Worm (Caenorhabditis elegans) whole organism, young adult: ENCODE data around the gene srd-35.

Experiments used
- B0336.3 ChIP-seq: fragments of 200-800 bp; sonication (Bioruptor generic); IDR thresholded peaks from 2 replicates; pipeline ENCODE4 v1.3.6; 2022; ENCODE audit warnings: missing genetic modification characterization, missing compliant biosample characterization
- C06A6.2 ChIP-seq: fragments of 200-800 bp; sonication (Bioruptor generic); conservative IDR thresholded peaks from 2 replicates; pipeline ENCODE4 v1.3.6; 2022; ENCODE audit warnings: missing genetic modification characterization, missing compliant biosample characterization
- Y53G8AR.9 ChIP-seq: fragments of 200-800 bp; sonication (Bioruptor generic); conservative IDR thresholded peaks from 2 replicates; pipeline ENCODE4 v1.3.6; 2022; ENCODE audit warnings: missing genetic modification reagents, missing genetic modification characterization, missing compliant biosample characterization
- attf-3 ChIP-seq: fragments of 200-800 bp; sonication (Bioruptor generic); conservative IDR thresholded peaks from 2 replicates; pipeline ENCODE4 v1.3.6; 2022; ENCODE audit warnings: missing genetic modification reagents, missing genetic modification characterization, missing compliant biosample characterization
- attf-6 ChIP-seq: fragments of 200-800 bp; sonication (Bioruptor generic); IDR thresholded peaks from 2 replicates; pipeline ENCODE4 v1.3.6; 2022; ENCODE audit warnings: missing genetic modification reagents, missing genetic modification characterization, missing compliant biosample characterization
- ccch-3 ChIP-seq: fragments of 200-800 bp; sonication (Bioruptor generic); optimal IDR thresholded peaks from 2 replicates; lab custom pipeline; 2018; ENCODE audit warnings: mild to moderate bottlenecking, missing genetic modification characterization, missing compliant biosample characterization
- hmg-20 ChIP-seq: fragments of 200-800 bp; sonication (Bioruptor generic); IDR thresholded peaks from 2 replicates; pipeline ENCODE4 v1.3.6; 2022; ENCODE audit warnings: missing genetic modification reagents, missing genetic modification characterization, missing compliant biosample characterization
- lag-1 ChIP-seq: fragments of 200-800 bp; sonication (Bioruptor generic); IDR thresholded peaks from 2 replicates; pipeline ENCODE4 v1.3.6; 2022; ENCODE audit warnings: missing genetic modification reagents, missing genetic modification characterization, missing compliant biosample characterization
- lin-40 ChIP-seq: sonication (generic microtip); optimal IDR thresholded peaks from 2 replicates; lab custom pipeline; 2016; ENCODE audit warnings: missing genetic modification characterization, mild to moderate bottlenecking, missing compliant biosample characterization, missing genotype, missing genetic modification reagents
- lsy-27 ChIP-seq: sonication (generic microtip); optimal IDR thresholded peaks from 2 replicates; lab custom pipeline; 2017; ENCODE audit warnings: missing genetic modification characterization, mild to moderate bottlenecking, missing compliant biosample characterization, antibody characterized with exemption, missing genotype, borderline replicate concordance; ENCODE audit not compliant: insufficient read depth
- nhr-120 ChIP-seq: fragments of 200-800 bp; sonication (Bioruptor generic); IDR thresholded peaks from 2 replicates; pipeline ENCODE4 v1.3.6; 2022; ENCODE audit warnings: missing genetic modification characterization, missing compliant biosample characterization
- repo-1 ChIP-seq: sonication (generic microtip); optimal IDR thresholded peaks from 2 replicates; lab custom pipeline; 2017; ENCODE audit warnings: mild to moderate bottlenecking, missing genetic modification characterization, missing compliant biosample characterization
- ztf-25 ChIP-seq: fragments of 200-800 bp; sonication (Bioruptor generic); IDR thresholded peaks from 2 replicates; pipeline ENCODE4 v1.3.6; 2022; ENCODE audit warnings: missing genetic modification reagents, missing genetic modification characterization, missing compliant biosample characterization

DNA sequence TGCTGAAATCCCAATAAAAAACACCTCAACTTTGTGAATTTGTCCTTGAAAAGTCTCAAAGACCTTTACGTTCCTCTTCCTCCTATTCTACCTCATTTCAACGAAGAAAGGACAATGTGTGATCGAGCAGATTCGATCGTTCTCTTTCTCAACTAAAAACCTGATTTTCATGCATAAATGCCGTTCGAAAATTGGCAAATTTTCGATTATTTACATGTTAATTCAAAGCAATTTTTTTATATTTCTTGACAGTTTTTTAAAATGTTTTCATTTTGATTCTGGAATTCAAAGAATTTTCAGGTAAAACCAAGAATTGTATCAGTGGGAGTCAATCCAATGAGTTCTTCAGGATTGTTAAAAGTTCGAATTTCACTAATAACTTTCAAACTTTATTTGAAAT is 4.4 kb downstream of the srd-35 start, which contains the start of gene lin-46:
- TF ChIP-seq C06A6.2 (GFP tag; lab: Robert Waterston, UW), result no peak
- TF ChIP-seq ztf-25, result no peak
- no peak for TF ChIP-seq lsy-27 (tag; lab: Kevin White, UChicago)
- no peak for TF ChIP-seq B0336.3 (GFP tag; lab: Robert Waterston, UW)
- TF ChIP-seq hmg-20, result no peak
- no peak for TF ChIP-seq lag-1 (GFP tag; lab: Robert Waterston, UW)
- TF ChIP-seq nhr-120 (GFP tag; lab: Robert Waterston, UW), result no peak
- TF ChIP-seq ccch-3 (GFP tag; lab: Kevin White, UChicago), result no peak
- no peak for TF ChIP-seq lin-40 (tag; lab: Kevin White, UChicago)
- no peak for TF ChIP-seq Y53G8AR.9 (GFP tag; lab: Robert Waterston, UW)
- no peak for TF ChIP-seq attf-3 (GFP tag; lab: Robert Waterston, UW)
- TF ChIP-seq repo-1, result no peak
- no peak for TF ChIP-seq attf-6 (GFP tag; lab: Robert Waterston, UW)
